Fruit fly (Drosophila melanogaster): Measurements from ENCODE around the gene CG33290.

The CG33290 gene

dm6 chr3L:21554752-21555151 is 12.6 kb downstream of the CG33290 start, which contains the start of gene Wnk (continued):
- TF ChIP-seq inv (GFP tag; IDR thresholded peaks at IDR 0.05; ENCODE audit: partially characterized antibody) (peak; percentile 59), Doc2 (GFP tag; IDR thresholded peaks at IDR 0.05) (no peak), CG2199 (GFP tag; IDR thresholded peaks at IDR 0.05) (no peak), knrl (GFP tag; IDR thresholded peaks at IDR 0.05; ENCODE audit: partially characterized antibody) (peak; percentile 71), gem (tag; optimal IDR thresholded peaks at IDR 0.05) (no peak), dimm (GFP tag; IDR thresholded peaks at IDR 0.05) (no peak), CG12942 (GFP tag; optimal IDR thresholded peaks at IDR 0.05) (no peak), sens (GFP tag) (no peak), Bgb (GFP tag; IDR thresholded peaks at IDR 0.05; ENCODE audit: partially characterized antibody) (peak; percentile 86), CG9797 (GFP tag; optimal IDR thresholded peaks at IDR 0.05) (peak; percentile 33), slbo (GFP tag; IDR thresholded peaks at IDR 0.05) (no peak), sna (GFP tag; IDR thresholded peaks at IDR 0.05; ENCODE audit: partially characterized antibody) (peak; percentile 75), CG3995 (GFP tag; optimal IDR thresholded peaks at IDR 0.05) (peak; percentile 78), wor (GFP tag; IDR thresholded peaks at IDR 0.05) (no peak), BEAF-32 (GFP tag; optimal IDR thresholded peaks at IDR 0.05) (peak; percentile 80), pnt (GFP tag; optimal IDR thresholded peaks at IDR 0.05) (no peak), CG16813 (GFP tag; IDR thresholded peaks at IDR 0.05; ENCODE audit: partially characterized antibody) (peak; percentile 71), CG6175 (GFP tag; IDR thresholded peaks at IDR 0.05) (no peak), Dll (GFP tag; IDR thresholded peaks at IDR 0.05; ENCODE audit: partially characterized antibody) (peak; percentile 80), Scr (GFP tag; IDR thresholded peaks at IDR 0.05; ENCODE audit: partially characterized antibody) (peak; percentile 73), CG34422 (GFP tag; IDR thresholded peaks at IDR 0.05) (no peak), CG2116 (GFP tag; optimal IDR thresholded peaks at IDR 0.05) (peak; percentile 60), unc-4 (GFP tag; IDR thresholded peaks at IDR 0.05; ENCODE audit: partially characterized antibody) (peak; percentile 81), CG4617 (GFP tag; optimal IDR thresholded peaks at IDR 0.05; ENCODE audit: borderline replicate concordance) (peak; percentile 62), Dp (GFP tag; optimal IDR thresholded peaks at IDR 0.05) (peak; percentile 35), Opbp (GFP tag; IDR thresholded peaks at IDR 0.05; ENCODE audit: partially characterized antibody) (peak; percentile 83), ci (GFP tag; IDR thresholded peaks at IDR 0.05) (no peak), CG34376 (GFP tag; optimal IDR thresholded peaks at IDR 0.05) (no peak), CG17186 (GFP tag; optimal IDR thresholded peaks at IDR 0.05) (peak; percentile 35), mld (GFP tag; IDR thresholded peaks at IDR 0.05; ENCODE audit: partially characterized antibody) (0 out of 3 replicates have a peak, but pooled peaks have one; percentile 62), fu2 (GFP tag; optimal IDR thresholded peaks at IDR 0.05) (no peak), CG14860 (GFP tag; IDR thresholded peaks at IDR 0.05; ENCODE audit: partially characterized antibody) (peak; percentile 72), CG11247 (GFP tag; IDR thresholded peaks at IDR 0.05) (no peak), Elba2 (GFP tag; optimal IDR thresholded peaks at IDR 0.05) (no peak), ato (GFP tag; IDR thresholded peaks at IDR 0.05; ENCODE audit: partially characterized antibody) (peak; percentile 72), CG14441 (GFP tag; IDR thresholded peaks at IDR 0.05) (no peak), Sry-δ (GFP tag; optimal IDR thresholded peaks at IDR 0.05) (peak; percentile 67), CG6254 (GFP tag; optimal IDR thresholded peaks at IDR 0.05) (no peak), pzg (GFP tag; optimal IDR thresholded peaks at IDR 0.05) (peak; percentile 83), CG9609 (GFP tag; optimal IDR thresholded peaks at IDR 0.05) (no peak), CG34224 (GFP tag; IDR thresholded peaks at IDR 0.05; ENCODE audit: partially characterized antibody) (peak; percentile 82), Dref (GFP tag; IDR thresholded peaks at IDR 0.05) (peak; percentile 86), sob (GFP tag; IDR thresholded peaks at IDR 0.05) (no peak), Atf3 (GFP tag; optimal IDR thresholded peaks at IDR 0.05) (no peak), Dbx (GFP tag; IDR thresholded peaks at IDR 0.05) (no peak), HmgZ (tag; optimal IDR thresholded peaks at IDR 0.05) (peak; percentile 30), Ssrp (tag; optimal IDR thresholded peaks at IDR 0.05) (no peak), hbn (GFP tag; IDR thresholded peaks at IDR 0.05; ENCODE audit: partially characterized antibody) (peak; percentile 82), CG5245 (GFP tag; optimal IDR thresholded peaks at IDR 0.05) (no peak), Camta (GFP tag; optimal IDR thresholded peaks at IDR 0.05) (no peak)

All from whole organism, embryonic.